Worm (Caenorhabditis elegans) whole organism, L4 larva: ENCODE results near the gene F44B9.10.

Experiments used
- aly-2 ChIP-seq: sonication (generic microtip); optimal IDR thresholded peaks from 2 replicates; lab custom pipeline; 2018; ENCODE audit warnings: missing biosample characterization, missing genetic modification characterization
- fkh-10 ChIP-seq: fragments of 150-350 bp; optimal IDR thresholded peaks from 2 replicates; lab custom pipeline; 2014; ENCODE audit warnings: missing biosample characterization, missing genetic modification reagents, missing genetic modification characterization
- lir-3 ChIP-seq: sonication (generic microtip); optimal IDR thresholded peaks from 2 replicates; lab custom pipeline; 2016; ENCODE audit warnings: mild to moderate bottlenecking, missing genetic modification characterization, missing compliant biosample characterization
- lsy-2 ChIP-seq, 2 experiments: fragments of 150-350 bp in 1 of 2; sonication (generic microtip) in 1 of 2; optimal IDR thresholded peaks; 2 replicates each; lab custom pipeline; 2014 to 2017; ENCODE audit warnings: missing biosample characterization in 2 of 2, missing genetic modification characterization in 2 of 2
- mdl-1 ChIP-seq, 2 experiments: fragments of 150-350 bp in 1 of 2; sonication (generic microtip) in 1 of 2; optimal IDR thresholded peaks; 2 replicates each; lab custom pipeline; 2014 to 2017; ENCODE audit warnings: missing biosample characterization in 2 of 2, missing genetic modification characterization in 2 of 2
- nhr-111 ChIP-seq: fragments of 200-800 bp; sonication (Bioruptor generic); optimal IDR thresholded peaks from 2 replicates; lab custom pipeline; 2018; ENCODE audit warnings: mild to moderate bottlenecking, missing genetic modification characterization, missing compliant biosample characterization
- nhr-6 ChIP-seq: fragments of 150-350 bp; optimal IDR thresholded peaks from 2 replicates; lab custom pipeline; 2014; ENCODE audit warnings: missing biosample characterization, missing genetic modification characterization
- pha-4 ChIP-seq, 2 experiments: fragments of 150-350 bp in 1 of 2; fragments of 200-800 bp in 1 of 2; sonication (Bioruptor generic) in 1 of 2; IDR thresholded peaks in 1 of 2; optimal IDR thresholded peaks in 1 of 2; 2 replicates each; pipeline versions ENCODE4 v1.3.6 to Lab custom; 2014 to 2022; ENCODE audit warnings: missing genetic modification characterization in 2 of 2, missing genetic modification reagents in 2 of 2, missing biosample characterization in 1 of 2, missing compliant biosample characterization in 1 of 2
- sdz-12 ChIP-seq: fragments of 200-800 bp; sonication (Bioruptor generic); optimal IDR thresholded peaks from 2 replicates; lab custom pipeline; 2018; ENCODE audit warnings: mild to moderate bottlenecking, missing genetic modification characterization, missing compliant biosample characterization
- unc-130 ChIP-seq: sonication (generic microtip); optimal IDR thresholded peaks from 2 replicates; lab custom pipeline; 2016; ENCODE audit warnings: missing genetic modification reagents, missing genetic modification characterization, missing compliant biosample characterization
- zag-1 ChIP-seq: fragments of 150-350 bp; optimal IDR thresholded peaks from 2 replicates; lab custom pipeline; 2014; ENCODE audit warnings: missing biosample characterization, missing genetic modification characterization

DNA sequence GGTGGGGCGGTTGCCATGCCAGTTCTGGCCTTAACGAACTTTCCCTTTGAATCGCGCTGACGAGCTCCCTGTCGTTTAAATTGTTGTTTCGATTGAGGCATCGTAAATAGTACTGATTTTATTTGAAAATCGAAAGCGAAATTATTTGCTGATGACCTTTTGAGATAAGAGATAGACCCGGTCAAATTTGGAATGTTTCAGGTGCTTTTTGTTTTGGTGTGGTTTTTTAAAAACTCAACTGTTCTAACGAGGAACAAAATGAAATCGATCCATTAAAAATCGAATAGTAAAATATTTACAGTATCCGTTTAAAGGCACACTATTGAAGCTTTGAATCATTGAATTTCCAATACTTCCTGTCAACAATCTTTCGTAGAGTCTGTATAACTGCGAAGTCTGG lies 9.3 kb upstream of the F44B9.10 start, which contains the start of gene K12H4.6:
- TF ChIP-seq lsy-2 (tag; optimal IDR thresholded peaks at IDR 0.05; lab: Kevin White, UChicago) = no peak
- TF ChIP-seq pha-4 (GFP tag; IDR thresholded peaks at IDR 0.05; lab: Robert Waterston, UW) = no peak
- TF ChIP-seq pha-4 (tag; optimal IDR thresholded peaks at IDR 0.05; lab: Kevin White, UChicago) = no peak
- TF ChIP-seq zag-1 (tag; lab: Kevin White, UChicago) = no peak
- no peak for TF ChIP-seq fkh-10
- no peak for TF ChIP-seq lir-3
- no peak for TF ChIP-seq unc-130 (GFP tag; lab: Kevin White, UChicago)
- TF ChIP-seq sdz-12 (GFP tag; lab: Kevin White, UChicago) = no peak
- no peak for TF ChIP-seq aly-2
- TF ChIP-seq nhr-111 (GFP tag; lab: Kevin White, UChicago) = no peak
- TF ChIP-seq nhr-6 (tag; lab: Kevin White, UChicago) = no peak
- no peak for TF ChIP-seq mdl-1 (tag; optimal IDR thresholded peaks at IDR 0.05; lab: Kevin White, UChicago)
